Worm (Caenorhabditis elegans) whole organism, L2 larva: Measurements from ENCODE around the gene srh-245.

Experiments
- F13H6.1 ChIP-seq: sonication (generic microtip); optimal IDR thresholded peaks from 2 replicates; lab custom pipeline; 2016; ENCODE audit warnings: missing genetic modification characterization, missing compliant biosample characterization
- R02D3.7 ChIP-seq: fragments of 150-350 bp; optimal IDR thresholded peaks from 2 replicates; lab custom pipeline; 2014; ENCODE audit warnings: missing biosample characterization, missing genetic modification characterization
- ama-1 ChIP-seq: fragments of 150-350 bp; optimal IDR thresholded peaks from 2 replicates; lab custom pipeline; 2018; ENCODE audit warnings: inconsistent platforms
- ceh-82 ChIP-seq: fragments of 150-350 bp; optimal IDR thresholded peaks from 2 replicates; lab custom pipeline; 2014; ENCODE audit warnings: missing biosample characterization, missing genetic modification characterization
- elt-1 ChIP-seq: fragments of 150-350 bp; optimal IDR thresholded peaks from 2 replicates; lab custom pipeline; 2014; ENCODE audit warnings: missing biosample characterization, missing genetic modification characterization
- lsy-2 ChIP-seq, 2 experiments: fragments of 150-350 bp in 1 of 2; sonication (generic microtip) in 1 of 2; optimal IDR thresholded peaks; 2 replicates each; lab custom pipeline; 2014 to 2017; ENCODE audit warnings: missing biosample characterization in 2 of 2, missing genetic modification characterization in 2 of 2
- nhr-23 ChIP-seq: fragments of 150-350 bp; optimal IDR thresholded peaks from 2 replicates; lab custom pipeline; 2014; ENCODE audit warnings: missing biosample characterization, missing genetic modification reagents, missing genetic modification characterization
- sma-9 ChIP-seq, 2 experiments: fragments of 150-350 bp in 1 of 2; sonication (generic microtip) in 1 of 2; optimal IDR thresholded peaks; 2 replicates each; lab custom pipeline; 2014 to 2016; ENCODE audit warnings: missing genetic modification characterization in 2 of 2, mild to moderate bottlenecking in 1 of 2, missing biosample characterization in 1 of 2, missing compliant biosample characterization in 1 of 2, missing genetic modification reagents in 1 of 2, moderate library complexity in 1 of 2
- snpc-4 ChIP-seq: fragments of 150-350 bp; optimal IDR thresholded peaks from 2 replicates; lab custom pipeline; 2014; ENCODE audit warnings: missing biosample characterization, missing genetic modification characterization
- unc-62 ChIP-seq: fragments of 150-350 bp; optimal IDR thresholded peaks from 2 replicates; lab custom pipeline; 2014; ENCODE audit warnings: missing biosample characterization, missing genetic modification reagents, missing genetic modification characterization
- ztf-4 ChIP-seq: fragments of 150-350 bp; optimal IDR thresholded peaks from 2 replicates; lab custom pipeline; 2014; ENCODE audit warnings: missing biosample characterization, missing genetic modification characterization

- TF ChIP-seq sma-9 (GFP tag; optimal IDR thresholded peaks at IDR 0.05; lab: Kevin White, UChicago) (no peak), sma-9 (tag; optimal IDR thresholded peaks at IDR 0.05; lab: Kevin White, UChicago) (no peak), ceh-82 (no peak), nhr-23 (tag; lab: Kevin White, UChicago) (no peak), unc-62 (GFP tag; lab: Kevin White, UChicago) (no peak), ztf-4 (tag; lab: Kevin White, UChicago) (no peak), ama-1 (lab: Kevin White, UChicago) (no peak), F13H6.1 (tag; lab: Kevin White, UChicago) (no peak), lsy-2 (tag; optimal IDR thresholded peaks at IDR 0.05; lab: Kevin White, UChicago) (no peak), elt-1 (tag; lab: Kevin White, UChicago) (no peak), snpc-4 (tag; lab: Kevin White, UChicago) (no peak), R02D3.7 (tag; lab: Kevin White, UChicago) (no peak)
Observed at ce11 chrV:626321-626720, 29.4 kb downstream of the srh-245 start, which contains the start of gene F48G7.7.
